Worm (Caenorhabditis elegans) whole organism, young adult: ENCODE data around the gene F35E8.7.
A peak's percentile ranks its signal among the peaks of the same experiment; 100 is the strongest.

Experiments
- B0019.2 ChIP-seq: fragments of 200-800 bp; sonication (Bioruptor generic); conservative IDR thresholded peaks from 2 replicates; pipeline ENCODE4 v1.3.6; 2022; ENCODE audit warnings: missing genetic modification reagents, missing genetic modification characterization, missing compliant biosample characterization
- C17E4.6 ChIP-seq: fragments of 200-800 bp; sonication (Bioruptor generic); IDR thresholded peaks from 2 replicates; pipeline ENCODE4 v1.3.6; 2022; ENCODE audit warnings: missing genetic modification reagents, missing genetic modification characterization, missing compliant biosample characterization
- F10E7.11 ChIP-seq: sonication (generic microtip); optimal IDR thresholded peaks from 2 replicates; lab custom pipeline; 2017; ENCODE audit warnings: mild to moderate bottlenecking, missing genetic modification characterization, moderate library complexity, missing compliant biosample characterization
- F57A8.1 ChIP-seq: fragments of 200-800 bp; sonication (Bioruptor generic); optimal IDR thresholded peaks from 2 replicates; lab custom pipeline; 2018; ENCODE audit warnings: mild to moderate bottlenecking, missing genetic modification characterization, moderate library complexity, missing compliant biosample characterization
- T07F8.4 ChIP-seq: sonication (generic microtip); optimal IDR thresholded peaks from 2 replicates; lab custom pipeline; 2016; ENCODE audit warnings: mild to moderate bottlenecking, missing genetic modification characterization, moderate library complexity, missing compliant biosample characterization
- Y67H2A.10 ChIP-seq: fragments of 200-800 bp; sonication (Bioruptor generic); conservative IDR thresholded peaks from 2 replicates; pipeline ENCODE4 v1.3.6; 2022; ENCODE audit warnings: missing genetic modification reagents, missing genetic modification characterization, missing compliant biosample characterization
- cebp-1 ChIP-seq, 2 experiments: fragments of 200-800 bp in 1 of 2; sonication (Bioruptor generic) in 1 of 2; sonication (generic microtip) in 1 of 2; IDR thresholded peaks in 1 of 2; optimal IDR thresholded peaks in 1 of 2; 2 replicates each; pipeline versions ENCODE4 v1.3.6 to Lab custom; 2017 to 2022; ENCODE audit warnings: missing compliant biosample characterization in 2 of 2, missing genetic modification characterization in 2 of 2, mild to moderate bottlenecking in 1 of 2, missing genetic modification reagents in 1 of 2, moderate library complexity in 1 of 2
- ceh-27 ChIP-seq: fragments of 200-800 bp; sonication (Bioruptor generic); optimal IDR thresholded peaks from 2 replicates; lab custom pipeline; 2018; ENCODE audit warnings: mild to moderate bottlenecking, missing genetic modification characterization, moderate library complexity, missing compliant biosample characterization
- ceh-58 ChIP-seq: fragments of 200-800 bp; sonication (Bioruptor generic); IDR thresholded peaks from 2 replicates; pipeline ENCODE4 v1.3.6; 2022; ENCODE audit warnings: missing genetic modification characterization, missing compliant biosample characterization
- ceh-79 ChIP-seq: sonication (generic microtip); optimal IDR thresholded peaks from 2 replicates; lab custom pipeline; 2017; ENCODE audit warnings: mild to moderate bottlenecking, missing genetic modification characterization, missing compliant biosample characterization
- ceh-91 ChIP-seq: fragments of 200-800 bp; sonication (Bioruptor generic); IDR thresholded peaks from 2 replicates; pipeline ENCODE4 v1.3.6; 2022; ENCODE audit warnings: missing genetic modification reagents, missing genetic modification characterization, missing compliant biosample characterization
- dox-1 ChIP-seq: fragments of 200-800 bp; sonication (Bioruptor generic); IDR thresholded peaks from 2 replicates; pipeline ENCODE4 v1.3.6; 2022; ENCODE audit warnings: missing genetic modification reagents, missing genetic modification characterization, missing compliant biosample characterization
- dpff-1 ChIP-seq: sonication (generic microtip); optimal IDR thresholded peaks from 2 replicates; lab custom pipeline; 2017; ENCODE audit warnings: mild to moderate bottlenecking, missing genetic modification characterization, missing compliant biosample characterization
- ekl-4 ChIP-seq: fragments of 200-800 bp; sonication (Bioruptor generic); IDR thresholded peaks from 2 replicates; pipeline ENCODE4 v1.3.6; 2022; ENCODE audit warnings: missing genetic modification reagents, missing genetic modification characterization, missing compliant biosample characterization
- fkh-3 ChIP-seq: sonication (generic microtip); optimal IDR thresholded peaks from 2 replicates; lab custom pipeline; 2016; ENCODE audit warnings: mild to moderate bottlenecking, missing genetic modification characterization, missing compliant biosample characterization
- him-1 ChIP-seq: sonication (generic microtip); optimal IDR thresholded peaks from 2 replicates; lab custom pipeline; 2016; ENCODE audit warnings: missing genotype, missing genetic modification reagents, missing genetic modification characterization, missing compliant biosample characterization
- lag-1 ChIP-seq: fragments of 200-800 bp; sonication (Bioruptor generic); IDR thresholded peaks from 2 replicates; pipeline ENCODE4 v1.3.6; 2022; ENCODE audit warnings: missing genetic modification reagents, missing genetic modification characterization, missing compliant biosample characterization
- lin-40 ChIP-seq: sonication (generic microtip); optimal IDR thresholded peaks from 2 replicates; lab custom pipeline; 2016; ENCODE audit warnings: missing genetic modification characterization, mild to moderate bottlenecking, missing compliant biosample characterization, missing genotype, missing genetic modification reagents
- madf-10 ChIP-seq: sonication (generic microtip); optimal IDR thresholded peaks from 2 replicates; lab custom pipeline; 2016; ENCODE audit warnings: mild to moderate bottlenecking, missing genetic modification characterization, missing compliant biosample characterization
- madf-3 ChIP-seq: fragments of 200-800 bp; sonication (Bioruptor generic); IDR thresholded peaks from 2 replicates; pipeline ENCODE4 v1.3.6; 2022; ENCODE audit warnings: missing genetic modification reagents, missing genetic modification characterization, missing compliant biosample characterization
- mcd-1 ChIP-seq: fragments of 200-800 bp; sonication (Bioruptor generic); IDR thresholded peaks from 2 replicates; pipeline ENCODE4 v1.3.6; 2022; ENCODE audit warnings: missing genetic modification reagents, missing genetic modification characterization, missing compliant biosample characterization
- nfya-1 ChIP-seq: sonication (generic microtip); optimal IDR thresholded peaks from 2 replicates; lab custom pipeline; 2017; ENCODE audit warnings: antibody characterized with exemption, missing compliant biosample characterization, missing genetic modification characterization, borderline replicate concordance; ENCODE audit not compliant: insufficient read depth
- nhr-120 ChIP-seq: fragments of 200-800 bp; sonication (Bioruptor generic); IDR thresholded peaks from 2 replicates; pipeline ENCODE4 v1.3.6; 2022; ENCODE audit warnings: missing genetic modification characterization, missing compliant biosample characterization
- nhr-80 ChIP-seq: sonication (generic microtip); optimal IDR thresholded peaks from 2 replicates; lab custom pipeline; 2016; ENCODE audit warnings: missing genetic modification characterization, missing compliant biosample characterization
- nhr-90 ChIP-seq: sonication (generic microtip); optimal IDR thresholded peaks from 2 replicates; lab custom pipeline; 2016; ENCODE audit warnings: missing genotype, mild to moderate bottlenecking, missing genetic modification characterization, missing compliant biosample characterization
- rpc-1 ChIP-seq, 2 experiments: fragments of 150-350 bp in 1 of 2; sonication (generic microtip) in 1 of 2; optimal IDR thresholded peaks; 2 replicates each; lab custom pipeline; 2014 to 2018; ENCODE audit warnings: missing biosample characterization in 1 of 2, missing genetic modification characterization in 1 of 2, missing genetic modification reagents in 1 of 2, missing genotype in 1 of 2
- sdz-38 ChIP-seq: sonication (generic microtip); optimal IDR thresholded peaks from 2 replicates; lab custom pipeline; 2016; ENCODE audit warnings: missing genotype, missing genetic modification characterization, missing compliant biosample characterization
- sea-2 ChIP-seq: fragments of 200-800 bp; sonication (Bioruptor generic); IDR thresholded peaks from 2 replicates; pipeline ENCODE4 v1.3.6; 2022; ENCODE audit warnings: missing genetic modification characterization, missing compliant biosample characterization
- sptf-2 ChIP-seq: fragments of 200-800 bp; sonication (Bioruptor generic); optimal IDR thresholded peaks from 2 replicates; lab custom pipeline; 2018; ENCODE audit warnings: mild to moderate bottlenecking, missing genetic modification characterization, missing compliant biosample characterization
- tlf-1 ChIP-seq: fragments of 200-800 bp; sonication (Bioruptor generic); optimal IDR thresholded peaks from 2 replicates; lab custom pipeline; 2018; ENCODE audit warnings: mild to moderate bottlenecking, missing genetic modification characterization, missing compliant biosample characterization
- zfh-2 ChIP-seq: fragments of 200-800 bp; sonication (Bioruptor generic); conservative IDR thresholded peaks from 2 replicates; pipeline ENCODE4 v1.3.6; 2022; ENCODE audit warnings: missing genetic modification reagents, missing genetic modification characterization, missing compliant biosample characterization
- zim-3 ChIP-seq: sonication (generic microtip); optimal IDR thresholded peaks from 2 replicates; lab custom pipeline; 2017; ENCODE audit warnings: mild to moderate bottlenecking, missing genetic modification characterization, moderate library complexity, missing compliant biosample characterization
- ztf-26 ChIP-seq: sonication (generic microtip); optimal IDR thresholded peaks from 2 replicates; lab custom pipeline; 2017; ENCODE audit warnings: missing genetic modification characterization, missing compliant biosample characterization

The F35E8.7 gene

ce11 chrV:15888751-15889150, 25.1 kb upstream of the F35E8.7 start, which contains the start of gene cgt-1:
TSS of gene cgt-1 (minus strand) at chrV:15888851.
- TF ChIP-seq ceh-91 (GFP tag; lab: Robert Waterston, UW) (no peak), Y67H2A.10 (GFP tag; lab: Robert Waterston, UW) (no peak), ztf-26 (tag; lab: Kevin White, UChicago) (no peak), ceh-58 (no peak), fkh-3 (tag; lab: Kevin White, UChicago) (no peak), sea-2 (GFP tag; lab: Robert Waterston, UW) (no peak), nhr-80 (no peak), dox-1 (no peak), nhr-90 (tag; lab: Kevin White, UChicago) (no peak), nhr-120 (GFP tag; lab: Robert Waterston, UW) (no peak), madf-10 (no peak), madf-3 (no peak), tlf-1 (no peak)

DNA sequence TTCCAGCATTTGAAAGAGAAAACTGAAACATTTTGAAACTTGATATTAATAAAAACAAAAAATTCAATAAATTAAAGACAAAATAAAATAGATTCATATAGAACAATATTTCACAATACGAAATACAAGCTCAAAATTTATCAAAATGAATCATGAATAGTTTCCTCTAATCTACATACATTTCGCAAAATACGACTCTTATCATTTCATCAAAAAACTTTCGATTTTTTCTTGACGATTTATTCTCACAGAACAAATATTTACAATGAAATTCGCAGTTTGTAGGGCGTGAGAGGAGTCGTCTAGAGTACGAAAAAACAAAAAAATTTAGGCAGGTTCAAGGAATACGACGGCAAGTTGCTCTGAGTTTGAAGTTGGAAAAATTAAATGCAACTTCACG, 23.7 kb upstream of the F35E8.7 start:
- no peak for TF ChIP-seq cebp-1 (GFP tag; IDR thresholded peaks at IDR 0.05; lab: Robert Waterston, UW)
- TF ChIP-seq cebp-1 (tag; optimal IDR thresholded peaks at IDR 0.05; lab: Kevin White, UChicago) = peak; percentile 28
- TF ChIP-seq ceh-27 (GFP tag; lab: Kevin White, UChicago) = no peak
- no peak for TF ChIP-seq B0019.2 (GFP tag; lab: Robert Waterston, UW)
- TF ChIP-seq nhr-80 = peak; percentile 31
- no peak for TF ChIP-seq lin-40 (tag; lab: Kevin White, UChicago)
- no peak for TF ChIP-seq T07F8.4 (tag; lab: Kevin White, UChicago)

DNA sequence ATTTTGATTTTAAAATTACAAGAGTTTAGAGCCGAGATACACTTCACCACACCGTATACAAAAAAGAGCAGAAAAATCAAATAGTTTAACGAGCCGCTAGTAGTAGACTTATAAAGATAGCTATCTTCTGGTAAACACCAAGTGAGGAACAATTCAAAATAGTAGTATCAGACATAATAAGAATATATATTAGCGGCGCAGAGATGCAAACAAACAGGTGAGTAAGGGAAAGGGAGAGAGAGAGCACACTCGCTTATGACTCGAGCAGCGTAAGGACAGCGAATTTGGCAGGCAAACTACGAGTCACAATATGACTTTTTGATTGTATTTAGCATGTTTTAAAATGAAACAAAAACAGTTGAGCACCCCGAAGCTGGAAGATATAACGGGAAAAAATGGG, 22.5 kb upstream of the F35E8.7 start:
- TF ChIP-seq ceh-79 (tag; lab: Kevin White, UChicago) = no peak
- no peak for TF ChIP-seq nfya-1 (tag; lab: Kevin White, UChicago)
- peak; percentile 74 for TF ChIP-seq nhr-80

- TF ChIP-seq sdz-38 (no peak), zfh-2 (GFP tag; lab: Robert Waterston, UW) (no peak), Y67H2A.10 (GFP tag; lab: Robert Waterston, UW) (no peak), ztf-26 (tag; lab: Kevin White, UChicago) (no peak), dpff-1 (no peak), him-1 (tag; lab: Kevin White, UChicago) (no peak), zim-3 (tag; lab: Kevin White, UChicago) (no peak), F10E7.11 (tag; lab: Kevin White, UChicago) (no peak), sptf-2 (GFP tag; lab: Kevin White, UChicago) (no peak), mcd-1 (GFP tag; lab: Robert Waterston, UW) (no peak), C17E4.6 (GFP tag; lab: Robert Waterston, UW) (no peak), ekl-4 (no peak), T07F8.4 (tag; lab: Kevin White, UChicago) (no peak), F57A8.1 (GFP tag; lab: Kevin White, UChicago) (no peak), lag-1 (GFP tag; lab: Robert Waterston, UW) (no peak), rpc-1 (optimal IDR thresholded peaks at IDR 0.05; lab: Kevin White, UChicago) (no peak), rpc-1 (tag; optimal IDR thresholded peaks at IDR 0.05; lab: Kevin White, UChicago) (no peak)
- TF ChIP-seq, all 124 proteins: peak for 0
Observed at ce11 chrV:15891761-15892160, 22.1 kb upstream of the F35E8.7 start, which contains the start of gene T06C12.12. TSS of gene T06C12.12 (plus strand) at chrV:15892061.
